Worm (Caenorhabditis elegans) whole organism, L4 larva: ENCODE measurements around the gene F22F7.3.

Source experiments
- F26F4.8 ChIP-seq: fragments of 200-800 bp; sonication (Bioruptor generic); conservative IDR thresholded peaks from 2 replicates; pipeline ENCODE4 v1.3.6; 2022; ENCODE audit warnings: missing genetic modification characterization, missing compliant biosample characterization
- F49E8.2 ChIP-seq: sonication (generic microtip); optimal IDR thresholded peaks from 2 replicates; lab custom pipeline; 2016; ENCODE audit warnings: missing compliant biosample characterization, mild to moderate bottlenecking, missing genetic modification characterization, borderline replicate concordance
- T26A8.4 ChIP-seq: fragments of 200-800 bp; sonication (Bioruptor generic); IDR thresholded peaks from 2 replicates; pipeline ENCODE4 v1.3.6; 2022; ENCODE audit warnings: missing genetic modification characterization, missing compliant biosample characterization
- Y105C5A.15 ChIP-seq: fragments of 200-800 bp; sonication (Bioruptor generic); IDR thresholded peaks from 2 replicates; pipeline ENCODE4 v1.3.6; 2022; ENCODE audit warnings: missing genetic modification characterization, missing compliant biosample characterization
- Y48G9A.11 ChIP-seq: fragments of 200-800 bp; sonication (Bioruptor generic); IDR thresholded peaks from 2 replicates; pipeline ENCODE4 v1.3.6; 2022; ENCODE audit warnings: missing genetic modification reagents, missing genetic modification characterization, missing compliant biosample characterization
- Y5F2A.4 ChIP-seq: fragments of 200-800 bp; sonication (Bioruptor generic); optimal IDR thresholded peaks from 2 replicates; lab custom pipeline; 2018; ENCODE audit warnings: mild to moderate bottlenecking, missing genetic modification characterization, missing compliant biosample characterization
- Y75B8A.6 ChIP-seq: fragments of 200-800 bp; sonication (Bioruptor generic); IDR thresholded peaks from 2 replicates; pipeline ENCODE4 v1.3.6; 2022; ENCODE audit warnings: missing genetic modification reagents, missing genetic modification characterization, missing compliant biosample characterization
- ZK337.2 ChIP-seq: fragments of 200-800 bp; sonication (Bioruptor generic); IDR thresholded peaks from 2 replicates; pipeline ENCODE4 v1.3.6; 2022; ENCODE audit warnings: missing genetic modification reagents, missing genetic modification characterization, missing compliant biosample characterization
- ZK546.5 ChIP-seq, 2 experiments: sonication (generic microtip); optimal IDR thresholded peaks; 2 replicates each; lab custom pipeline; 2017; ENCODE audit warnings: missing biosample characterization in 2 of 2, missing genetic modification characterization in 2 of 2
- aha-1 ChIP-seq: fragments of 150-350 bp; peaks from one replicate; lab custom pipeline; 2014; ENCODE audit warnings: missing biosample characterization, missing genetic modification characterization
- aly-2 ChIP-seq: sonication (generic microtip); optimal IDR thresholded peaks from 2 replicates; lab custom pipeline; 2018; ENCODE audit warnings: missing biosample characterization, missing genetic modification characterization
- ceh-20 ChIP-seq: fragments of 200-800 bp; sonication (Bioruptor generic); IDR thresholded peaks from 2 replicates; pipeline ENCODE4 v1.3.6; 2022; ENCODE audit warnings: missing genetic modification reagents, missing genetic modification characterization, missing compliant biosample characterization
- ceh-32 ChIP-seq: sonication (generic microtip); optimal IDR thresholded peaks from 2 replicates; lab custom pipeline; 2016; ENCODE audit warnings: mild to moderate bottlenecking, missing genetic modification characterization, missing compliant biosample characterization; ENCODE audit not compliant: poor library complexity
- ceh-82 ChIP-seq: sonication (generic microtip); optimal IDR thresholded peaks from 2 replicates; lab custom pipeline; 2017; ENCODE audit warnings: missing biosample characterization, missing genetic modification characterization
- ctbp-1 ChIP-seq: fragments of 200-800 bp; sonication (Bioruptor generic); IDR thresholded peaks from 2 replicates; pipeline ENCODE4 v1.3.6; 2022; ENCODE audit warnings: missing genetic modification reagents, missing genetic modification characterization, missing compliant biosample characterization
- daf-12 ChIP-seq: fragments of 150-350 bp; optimal IDR thresholded peaks from 2 replicates; lab custom pipeline; 2014; ENCODE audit warnings: missing biosample characterization, missing genetic modification reagents, missing genetic modification characterization
- dmd-6 ChIP-seq: fragments of 200-800 bp; sonication (Bioruptor generic); IDR thresholded peaks from 2 replicates; pipeline ENCODE4 v1.3.6; 2022; ENCODE audit warnings: missing genetic modification reagents, missing genetic modification characterization, missing compliant biosample characterization
- dmd-9 ChIP-seq: fragments of 200-800 bp; sonication (Bioruptor generic); IDR thresholded peaks from 2 replicates; pipeline ENCODE4 v1.3.6; 2022; ENCODE audit warnings: missing genetic modification reagents, missing genetic modification characterization, missing compliant biosample characterization
- duxl-1 ChIP-seq: sonication (generic microtip); optimal IDR thresholded peaks from 2 replicates; lab custom pipeline; 2016; ENCODE audit warnings: mild to moderate bottlenecking, missing genetic modification characterization, moderate library complexity, missing compliant biosample characterization; ENCODE audit not compliant: poor library complexity
- egl-27 ChIP-seq: sonication (generic microtip); optimal IDR thresholded peaks from 3 replicates; lab custom pipeline; 2017; ENCODE audit warnings: missing biosample characterization, missing genetic modification reagents, missing genetic modification characterization
- fkh-10 ChIP-seq: fragments of 150-350 bp; optimal IDR thresholded peaks from 2 replicates; lab custom pipeline; 2014; ENCODE audit warnings: missing biosample characterization, missing genetic modification reagents, missing genetic modification characterization
- hif-1 ChIP-seq, 2 experiments: sonication (generic microtip); optimal IDR thresholded peaks; 2 replicates each; lab custom pipeline; 2016 to 2017; ENCODE audit warnings: missing compliant biosample characterization in 2 of 2, missing genetic modification characterization in 2 of 2, missing genetic modification reagents in 2 of 2, missing genotype in 2 of 2, mild to moderate bottlenecking in 1 of 2
- hmg-1.1 ChIP-seq: fragments of 200-800 bp; sonication (Bioruptor generic); IDR thresholded peaks from 2 replicates; pipeline ENCODE4 v1.3.6; 2022; ENCODE audit warnings: missing genetic modification reagents, missing genetic modification characterization, missing compliant biosample characterization
- lin-1 ChIP-seq: fragments of 200-800 bp; sonication (Bioruptor generic); IDR thresholded peaks from 2 replicates; pipeline ENCODE4 v1.3.6; 2022; ENCODE audit warnings: missing genetic modification reagents, missing genetic modification characterization, missing compliant biosample characterization
- lin-13 ChIP-seq: fragments of 150-350 bp; optimal IDR thresholded peaks from 2 replicates; lab custom pipeline; 2014; ENCODE audit warnings: missing biosample characterization, missing genetic modification reagents, missing genetic modification characterization
- lin-15B ChIP-seq: fragments of 150-350 bp; sonication (generic microtip); optimal IDR thresholded peaks from 3 replicates; lab custom pipeline; 2014; ENCODE audit warnings: missing biosample characterization, missing genetic modification characterization
- lir-3 ChIP-seq: sonication (generic microtip); optimal IDR thresholded peaks from 2 replicates; lab custom pipeline; 2016; ENCODE audit warnings: mild to moderate bottlenecking, missing genetic modification characterization, missing compliant biosample characterization
- madf-5 ChIP-seq, 2 experiments: fragments of 200-800 bp; sonication (Bioruptor generic); IDR thresholded peaks; 2 replicates each; pipeline ENCODE4 v1.3.6; 2022; ENCODE audit warnings: missing compliant biosample characterization in 2 of 2, missing genetic modification characterization in 2 of 2
- madf-9 ChIP-seq: fragments of 200-800 bp; sonication (Bioruptor generic); conservative IDR thresholded peaks from 2 replicates; pipeline ENCODE4 v1.3.6; 2022; ENCODE audit warnings: missing genetic modification reagents, missing genetic modification characterization, missing compliant biosample characterization
- mdt-29 ChIP-seq: fragments of 200-800 bp; sonication (Bioruptor generic); IDR thresholded peaks from 2 replicates; pipeline ENCODE4 v1.3.6; 2022; ENCODE audit warnings: missing genetic modification reagents, missing genetic modification characterization, missing compliant biosample characterization
- mxl-2 ChIP-seq: fragments of 200-800 bp; sonication (Bioruptor generic); conservative IDR thresholded peaks from 2 replicates; pipeline ENCODE4 v1.3.6; 2022; ENCODE audit warnings: missing genetic modification reagents, missing genetic modification characterization, missing compliant biosample characterization
- mxl-3 ChIP-seq: fragments of 200-800 bp; sonication (Bioruptor generic); optimal IDR thresholded peaks from 2 replicates; lab custom pipeline; 2018; ENCODE audit warnings: mild to moderate bottlenecking, missing genetic modification characterization, missing compliant biosample characterization
- nhr-10 ChIP-seq: fragments of 150-350 bp; optimal IDR thresholded peaks from 2 replicates; lab custom pipeline; 2014; ENCODE audit warnings: missing biosample characterization, missing genetic modification characterization
- nhr-11 ChIP-seq: fragments of 150-350 bp; optimal IDR thresholded peaks from 2 replicates; lab custom pipeline; 2014; ENCODE audit warnings: missing biosample characterization, missing genetic modification characterization
- nhr-111 ChIP-seq: fragments of 200-800 bp; sonication (Bioruptor generic); optimal IDR thresholded peaks from 2 replicates; lab custom pipeline; 2018; ENCODE audit warnings: mild to moderate bottlenecking, missing genetic modification characterization, missing compliant biosample characterization
- nhr-41 ChIP-seq: fragments of 200-800 bp; sonication (Bioruptor generic); IDR thresholded peaks from 2 replicates; pipeline ENCODE4 v1.3.6; 2022; ENCODE audit warnings: missing genetic modification reagents, missing genetic modification characterization, missing compliant biosample characterization
- nhr-48 ChIP-seq: sonication (generic microtip); optimal IDR thresholded peaks from 2 replicates; lab custom pipeline; 2016; ENCODE audit warnings: mild to moderate bottlenecking, missing genetic modification characterization, missing compliant biosample characterization
- nhr-76 ChIP-seq: fragments of 150-350 bp; optimal IDR thresholded peaks from 2 replicates; lab custom pipeline; 2014; ENCODE audit warnings: missing biosample characterization, missing genetic modification characterization
- nhr-77 ChIP-seq: fragments of 150-350 bp; optimal IDR thresholded peaks from 2 replicates; lab custom pipeline; 2014; ENCODE audit warnings: missing biosample characterization, missing genetic modification characterization
- saeg-2 ChIP-seq: fragments of 200-800 bp; sonication (Bioruptor generic); IDR thresholded peaks from 2 replicates; pipeline ENCODE4 v1.3.6; 2022; ENCODE audit warnings: missing genetic modification reagents, missing genetic modification characterization, missing compliant biosample characterization
- skn-1 ChIP-seq: fragments of 150-350 bp; optimal IDR thresholded peaks from 2 replicates; lab custom pipeline; 2014; ENCODE audit warnings: missing biosample characterization, missing genetic modification characterization
- snpc-1.2 ChIP-seq: fragments of 200-800 bp; sonication (Bioruptor generic); IDR thresholded peaks from 2 replicates; pipeline ENCODE4 v1.3.6; 2022; ENCODE audit warnings: missing genetic modification reagents, missing genetic modification characterization, missing compliant biosample characterization
- spr-1 ChIP-seq: sonication (generic microtip); optimal IDR thresholded peaks from 2 replicates; lab custom pipeline; 2016; ENCODE audit warnings: mild to moderate bottlenecking, missing genetic modification characterization, missing compliant biosample characterization
- tra-1 ChIP-seq: fragments of 200-800 bp; sonication (Bioruptor generic); IDR thresholded peaks from 2 replicates; pipeline ENCODE4 v1.3.6; 2022; ENCODE audit warnings: missing genetic modification reagents, missing genetic modification characterization, missing compliant biosample characterization
- unc-130 ChIP-seq: sonication (generic microtip); optimal IDR thresholded peaks from 2 replicates; lab custom pipeline; 2016; ENCODE audit warnings: missing genetic modification reagents, missing genetic modification characterization, missing compliant biosample characterization
- vab-7 ChIP-seq: fragments of 200-800 bp; sonication (Bioruptor generic); IDR thresholded peaks from 2 replicates; pipeline ENCODE4 v1.3.6; 2022; ENCODE audit warnings: missing genetic modification reagents, missing genetic modification characterization, missing compliant biosample characterization
- zag-1 ChIP-seq: fragments of 150-350 bp; optimal IDR thresholded peaks from 2 replicates; lab custom pipeline; 2014; ENCODE audit warnings: missing biosample characterization, missing genetic modification characterization
- zfp-3 ChIP-seq: fragments of 200-800 bp; sonication (Bioruptor generic); conservative IDR thresholded peaks from 2 replicates; pipeline ENCODE4 v1.3.6; 2022; ENCODE audit warnings: missing genetic modification reagents, missing genetic modification characterization, missing compliant biosample characterization
- ztf-11 ChIP-seq: fragments of 150-350 bp; optimal IDR thresholded peaks from 2 replicates; lab custom pipeline; 2014; ENCODE audit warnings: missing biosample characterization, missing genetic modification characterization

F22F7.3 gene

DNA sequence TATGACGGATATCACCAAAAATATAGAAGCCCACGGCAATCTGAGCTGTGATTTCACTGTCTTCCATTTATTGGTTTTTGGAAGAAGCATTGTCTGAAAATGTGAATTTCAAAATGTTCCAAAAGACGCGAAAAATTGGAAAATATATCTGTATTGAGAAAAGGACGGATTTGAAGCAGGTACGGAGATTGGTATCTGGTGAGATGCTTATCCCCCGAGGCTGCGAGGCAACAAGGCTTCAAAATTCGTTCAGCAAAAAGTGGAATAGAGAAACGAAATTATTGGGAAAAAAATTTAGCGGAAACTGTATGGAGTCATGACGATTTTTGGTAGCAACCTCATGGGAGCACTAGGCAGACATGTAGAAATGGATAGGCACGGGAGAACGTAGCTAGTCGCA, 7.3 kb upstream of the F22F7.3 start, which contains the start of gene F36F12.1:
TSS of gene F36F12.1 (minus strand) at position 101 of the 400 bp plus-strand sequence.
- TF ChIP-seq lin-15B (tag; lab: Kevin White, UChicago) (no peak), skn-1 (no peak), Y5F2A.4 (GFP tag; lab: Kevin White, UChicago) (no peak), aly-2 (no peak), ceh-20 (no peak), ZK546.5 (tag; optimal IDR thresholded peaks at IDR 0.05; lab: Kevin White, UChicago) (no peak), egl-27 (tag; lab: Kevin White, UChicago) (no peak), nhr-76 (tag; lab: Kevin White, UChicago) (no peak), mxl-2 (no peak), ctbp-1 (no peak), zfp-3 (GFP tag; lab: Robert Waterston, UW) (no peak), nhr-77 (no peak), spr-1 (tag; lab: Kevin White, UChicago) (no peak), vab-7 (GFP tag; lab: Robert Waterston, UW) (no peak), ZK337.2 (GFP tag; lab: Robert Waterston, UW) (no peak), madf-9 (GFP tag; lab: Robert Waterston, UW) (no peak), tra-1 (no peak)

DNA sequence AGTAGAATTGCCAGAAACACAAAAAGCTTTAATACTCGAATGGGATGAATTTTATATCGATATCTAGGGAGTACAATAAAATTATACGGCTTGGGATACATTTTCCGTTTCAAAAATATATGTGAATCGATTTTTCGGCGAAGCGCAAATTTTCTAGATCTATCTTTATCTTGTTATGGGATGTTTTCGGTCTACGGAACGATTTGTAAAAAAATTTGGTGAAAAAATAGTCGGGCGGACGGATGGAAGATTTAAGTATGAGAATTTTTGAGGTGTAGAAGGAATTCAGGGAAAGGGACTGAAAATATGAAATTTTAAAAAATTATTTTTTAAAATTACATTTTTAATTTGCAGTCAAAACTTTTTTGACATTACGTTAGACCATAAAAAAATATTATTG, 4.5 kb upstream of the F22F7.3 start, which contains the start of gene F22F7.4:
TSS of gene F22F7.4 (minus strand) at position 101 of the 400 bp plus-strand sequence.
- no peak for TF ChIP-seq lin-1 (GFP tag; lab: Robert Waterston, UW)
- TF ChIP-seq nhr-10 (tag; lab: Kevin White, UChicago) = no peak
- no peak for TF ChIP-seq unc-130
- TF ChIP-seq mxl-3 (GFP tag; lab: Kevin White, UChicago) = no peak
- TF ChIP-seq tra-1 = no peak
- TF ChIP-seq madf-9 (GFP tag; lab: Robert Waterston, UW) = no peak
- TF ChIP-seq Y75B8A.6 (GFP tag; lab: Robert Waterston, UW) = no peak
- TF ChIP-seq duxl-1 (tag; lab: Kevin White, UChicago) = no peak
- no peak for TF ChIP-seq egl-27 (tag; lab: Kevin White, UChicago)
- no peak for TF ChIP-seq snpc-1.2 (GFP tag; lab: Robert Waterston, UW)

DNA sequence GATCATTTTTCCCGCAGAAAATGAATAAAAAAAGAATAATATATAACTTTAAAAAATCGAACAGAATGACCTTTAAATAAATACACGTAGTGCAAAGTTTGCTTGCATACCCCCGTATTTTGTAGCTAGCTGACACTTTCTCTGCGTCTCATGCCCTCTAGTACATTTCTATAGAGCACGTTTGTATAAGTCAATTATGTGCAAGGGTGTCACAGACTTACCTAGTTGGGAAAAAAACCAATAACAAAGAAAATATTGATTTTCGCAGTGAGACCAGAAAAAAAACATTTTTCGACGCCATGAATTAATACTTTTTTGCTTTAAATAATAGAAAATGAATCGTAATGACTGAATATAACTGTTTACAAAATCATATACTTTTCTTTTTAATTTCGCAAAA, 1.2 kb upstream of the F22F7.3 start, which contains the start of gene ckb-4:
TSS of gene ckb-4 (minus strand) at position 140 of the 400 bp plus-strand sequence.
- no peak for TF ChIP-seq dmd-6 (GFP tag; lab: Robert Waterston, UW)
- TF ChIP-seq nhr-48 (tag; lab: Kevin White, UChicago) = no peak
- no peak for TF ChIP-seq lir-3 (tag; lab: Kevin White, UChicago)
- TF ChIP-seq F49E8.2 = no peak
- no peak for TF ChIP-seq ztf-11 (tag; lab: Kevin White, UChicago)
- TF ChIP-seq Y105C5A.15 (GFP tag; lab: Robert Waterston, UW) = no peak
- no peak for TF ChIP-seq ceh-32 (tag; lab: Kevin White, UChicago)
- TF ChIP-seq T26A8.4 = no peak
- no peak for TF ChIP-seq nhr-111
- no peak for TF ChIP-seq dmd-9 (GFP tag; lab: Robert Waterston, UW)
- no peak for TF ChIP-seq F26F4.8 (GFP tag; lab: Robert Waterston, UW)
- no peak for TF ChIP-seq fkh-10
- TF ChIP-seq nhr-11 (tag; lab: Kevin White, UChicago) = peak; percentile 15
- TF ChIP-seq Y48G9A.11 (GFP tag; lab: Robert Waterston, UW) = no peak
- no peak for TF ChIP-seq saeg-2 (GFP tag; lab: Robert Waterston, UW)
- TF ChIP-seq madf-5 (GFP tag; IDR thresholded peaks at IDR 0.05; lab: Robert Waterston, UW) = no peak
- TF ChIP-seq ceh-82 = no peak
- TF ChIP-seq hif-1 (tag; optimal IDR thresholded peaks at IDR 0.05; lab: Kevin White, UChicago) = peak in 1 of 2 experiments; percentile 2
- TF ChIP-seq vab-7 (GFP tag; lab: Robert Waterston, UW) = no peak
- no peak for TF ChIP-seq hmg-1.1 (GFP tag; lab: Robert Waterston, UW)
- TF ChIP-seq daf-12 (tag; lab: Kevin White, UChicago) = no peak
- TF ChIP-seq mdt-29 (GFP tag; lab: Robert Waterston, UW) = no peak
- no peak for TF ChIP-seq mxl-3 (GFP tag; lab: Kevin White, UChicago)
- no peak for TF ChIP-seq nhr-41 (GFP tag; lab: Robert Waterston, UW)
- peak; percentile 66 for TF ChIP-seq aha-1
- TF ChIP-seq lin-13 (GFP tag; lab: Kevin White, UChicago) = peak; percentile 26
- no peak for TF ChIP-seq lin-15B (tag; lab: Kevin White, UChicago)
- TF ChIP-seq zag-1 (tag; lab: Kevin White, UChicago) = no peak
- TF ChIP-seq nhr-10 (tag; lab: Kevin White, UChicago) = no peak
- no peak for TF ChIP-seq spr-1 (tag; lab: Kevin White, UChicago)
